Worm (Caenorhabditis elegans): Measurements from ENCODE around the gene haf-2.
"Not testable (repeated sequence)": the region's sequence is repeated elsewhere in the genome, so short reads cannot be mapped to it uniquely, and the experiment has no call there.

haf-2 gene

ce11 chrII:7374143-7374542, 17.9 kb upstream of the haf-2 start, which contains the start of the genes mtch-1 and rpb-4 (continued):
- TF ChIP-seq ama-1 (optimal IDR thresholded peaks at IDR 0.05) = no peak
- peak; percentile 54 for TF ChIP-seq lir-3 (tag; optimal IDR thresholded peaks at IDR 0.05; ENCODE audit: poor library complexity)
- TF ChIP-seq hlh-17 (GFP tag; optimal IDR thresholded peaks at IDR 0.05; ENCODE audit: borderline replicate concordance) = no peak
- TF ChIP-seq tbx-2 (tag; optimal IDR thresholded peaks at IDR 0.05) = no peak
- TF ChIP-seq pqm-1 (tag; optimal IDR thresholded peaks at IDR 0.05) = no peak
- TF ChIP-seq snu-23 (GFP tag; optimal IDR thresholded peaks at IDR 0.05) = peak; percentile 43
- no peak for TF ChIP-seq hlh-4 (tag; optimal IDR thresholded peaks at IDR 0.05)
- TF ChIP-seq nhr-12 (tag; optimal IDR thresholded peaks at IDR 0.05) = no peak
- no peak for TF ChIP-seq fkh-4 (tag; optimal IDR thresholded peaks at IDR 0.05; ENCODE audit: borderline replicate concordance)
- TF ChIP-seq C16A3.4 (tag; optimal IDR thresholded peaks at IDR 0.05) = peak; percentile 58
- no peak for TF ChIP-seq aha-1 (tag; optimal IDR thresholded peaks at IDR 0.05)
- TF ChIP-seq mep-1 (tag; optimal IDR thresholded peaks at IDR 0.05) = no peak
- no peak for TF ChIP-seq ceh-90 (tag; optimal IDR thresholded peaks at IDR 0.05)
- TF ChIP-seq ceh-63 (GFP tag; optimal IDR thresholded peaks at IDR 0.05) = no peak
- no peak for TF ChIP-seq zag-1 (tag; optimal IDR thresholded peaks at IDR 0.05)
- no peak for TF ChIP-seq alr-1 (tag; optimal IDR thresholded peaks at IDR 0.05; ENCODE audit: borderline replicate concordance)
- peak; percentile 10 for TF ChIP-seq nhr-47 (tag; optimal IDR thresholded peaks at IDR 0.05)
- TF ChIP-seq nhr-71 (tag; optimal IDR thresholded peaks at IDR 0.05) = peak; percentile 33
- TF ChIP-seq C04F5.9 (tag; optimal IDR thresholded peaks at IDR 0.05) = no peak
- no peak for TF ChIP-seq pag-3 (tag; optimal IDR thresholded peaks at IDR 0.05; ENCODE audit: borderline replicate concordance, insufficient read depth)
- TF ChIP-seq ces-1 (GFP tag; optimal IDR thresholded peaks at IDR 0.05) = no peak
- no peak for TF ChIP-seq pax-3 (tag; optimal IDR thresholded peaks at IDR 0.05)
- TF ChIP-seq nhr-84 (tag; optimal IDR thresholded peaks at IDR 0.05) = no peak
- TF ChIP-seq irx-1 (tag; optimal IDR thresholded peaks at IDR 0.05) = no peak
- peak; percentile 4 for TF ChIP-seq snpc-4 (tag; optimal IDR thresholded peaks at IDR 0.05)
- no peak for TF ChIP-seq lin-39 (tag; optimal IDR thresholded peaks at IDR 0.05)
- peak; percentile 20 to 66 for TF ChIP-seq lsy-2 (tag; optimal IDR thresholded peaks at IDR 0.05)
- TF ChIP-seq nhr-237 (tag; optimal IDR thresholded peaks at IDR 0.05) = no peak
- TF ChIP-seq rnt-1 (tag; optimal IDR thresholded peaks at IDR 0.05) = peak; percentile 22
- TF ChIP-seq unc-98 (GFP tag; IDR thresholded peaks at IDR 0.05) = no peak
- no peak for TF ChIP-seq fos-1 (tag; optimal IDR thresholded peaks at IDR 0.05)
- peak; percentile 35 for TF ChIP-seq lin-14 (GFP tag; optimal IDR thresholded peaks at IDR 0.05)
- no peak for TF ChIP-seq vab-15 (tag; optimal IDR thresholded peaks at IDR 0.05)
- TF ChIP-seq Y116A8C.19 (tag; optimal IDR thresholded peaks at IDR 0.05; ENCODE audit: borderline replicate concordance) = no peak
- TF ChIP-seq blmp-1 (tag; optimal IDR thresholded peaks at IDR 0.05) = peak; percentile 31
- TF ChIP-seq ceh-88 (GFP tag; IDR thresholded peaks at IDR 0.05) = no peak
- TF ChIP-seq zip-4 (GFP tag; optimal IDR thresholded peaks at IDR 0.05) = no peak
- TF ChIP-seq sptf-1 (tag; optimal IDR thresholded peaks at IDR 0.05) = no peak
- TF ChIP-seq lin-13 (GFP tag; optimal IDR thresholded peaks at IDR 0.05) = no peak
- TF ChIP-seq nhr-11 (tag; optimal IDR thresholded peaks at IDR 0.05) = no peak
- TF ChIP-seq C34B4.2 (tag; optimal IDR thresholded peaks at IDR 0.05) = no peak
- no peak for TF ChIP-seq unc-86 (tag; optimal IDR thresholded peaks at IDR 0.05)
- TF ChIP-seq swsn-7 (tag; optimal IDR thresholded peaks at IDR 0.05) = peak; percentile 1

DNA sequence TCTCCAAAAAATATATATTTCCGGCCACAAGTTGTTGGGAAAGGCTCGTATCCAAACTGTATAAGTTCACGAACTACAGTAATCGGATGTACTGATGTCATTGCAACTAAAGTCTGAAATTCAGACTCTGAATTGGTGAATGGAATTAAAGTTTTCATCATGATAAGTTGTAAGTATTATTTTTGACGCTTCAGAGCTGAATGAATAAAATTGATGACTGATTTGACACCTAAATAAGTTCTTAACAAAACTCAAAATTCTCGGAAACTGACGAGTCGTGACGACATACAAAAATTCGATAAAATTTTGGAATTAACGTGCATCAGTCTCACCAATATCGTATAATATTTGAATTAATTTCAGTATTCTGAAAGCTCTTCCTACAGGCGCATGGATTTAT, 14.0 kb upstream of the haf-2 start, which contains the start of gene F43E2.11:
F43E2.11 (minus strand) TSS at position 101 of the 400 bp plus-strand sequence.
- not testable (repeated sequence) for TF ChIP-seq elt-2 (tag; optimal IDR thresholded peaks at IDR 0.05); efl-1 (optimal IDR thresholded peaks at IDR 0.05); efl-1 (GFP tag; optimal IDR thresholded peaks at IDR 0.05 in 1 of 2); hlh-4 (tag; optimal IDR thresholded peaks at IDR 0.05)

All from whole organism, L1 larva.